Fruit fly (Drosophila melanogaster): ENCODE measurements around the gene Egfrap.

Gene Egfrap

DNA sequence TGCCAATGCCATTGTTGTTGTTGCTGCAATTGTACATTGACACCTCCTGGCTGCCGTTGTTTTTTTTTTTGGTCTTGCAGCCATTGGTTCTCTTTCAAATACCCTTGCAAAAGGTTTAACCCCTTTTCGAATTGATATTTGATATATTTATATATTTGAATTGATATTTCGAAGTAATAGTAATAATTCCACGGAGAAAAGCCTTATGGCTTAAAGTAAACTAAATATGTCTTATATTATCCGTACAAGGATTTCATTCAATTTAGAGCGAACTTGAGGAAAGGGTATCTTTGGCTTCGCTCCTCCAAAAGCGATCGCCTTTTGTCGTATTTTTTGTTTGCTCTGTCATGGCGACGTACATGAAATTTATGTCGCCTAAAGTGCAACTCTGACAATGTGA, 8.9 kb downstream of the Egfrap start:
- TF ChIP-seq CG32006 (GFP tag; optimal IDR thresholded peaks at IDR 0.05) (peak; percentile 57), CG3919 (GFP tag; optimal IDR thresholded peaks at IDR 0.05) (no peak), spab (GFP tag; optimal IDR thresholded peaks at IDR 0.05) (peak; percentile 3), Eip78C (GFP tag) (peak; percentile 82), dsx (GFP tag; optimal IDR thresholded peaks at IDR 0.05; ENCODE audit: poor library complexity, severe bottlenecking) (peak; percentile 64), ss (GFP tag; optimal IDR thresholded peaks at IDR 0.05) (peak; percentile 43 to 50), CG6808 (GFP tag; optimal IDR thresholded peaks at IDR 0.05) (peak; percentile 45), CG11762 (GFP tag; optimal IDR thresholded peaks at IDR 0.05; ENCODE audit: insufficient read depth) (no peak), Eip93F (GFP tag; optimal IDR thresholded peaks at IDR 0.05) (no peak), svp (GFP tag) (peak; percentile 68), pdm3 (GFP tag; optimal IDR thresholded peaks at IDR 0.05) (peak; percentile 15), CG16779 (tag; optimal IDR thresholded peaks at IDR 0.05) (no peak), Blimp-1 (GFP tag; optimal IDR thresholded peaks at IDR 0.05) (no peak), Gug (GFP tag; IDR thresholded peaks at IDR 0.05) (no peak), Smox (GFP tag; optimal IDR thresholded peaks at IDR 0.05) (no peak), Ets21C (GFP tag; optimal IDR thresholded peaks at IDR 0.05) (no peak), Ets96B (tag; optimal IDR thresholded peaks at IDR 0.05) (peak; percentile 66), salr (GFP tag; optimal IDR thresholded peaks at IDR 0.05) (no peak), fd59A (GFP tag; optimal IDR thresholded peaks at IDR 0.05) (peak; percentile 29), CG3032 (tag; optimal IDR thresholded peaks at IDR 0.05) (peak; percentile 60), eg (GFP tag; IDR thresholded peaks at IDR 0.05) (peak; percentile 36; the same call in 2 of the 3 replicates), Lpt (GFP tag; optimal IDR thresholded peaks at IDR 0.05) (no peak), CG8632 (GFP tag; optimal IDR thresholded peaks at IDR 0.05) (no peak), CG7368 (GFP tag; optimal IDR thresholded peaks at IDR 0.05) (no peak), Sox14 (GFP tag; optimal IDR thresholded peaks at IDR 0.05) (no peak), acj6 (GFP tag; optimal IDR thresholded peaks at IDR 0.05) (peak; percentile 13), dac (GFP tag; optimal IDR thresholded peaks at IDR 0.05) (peak; percentile 25), CG6276 (GFP tag; optimal IDR thresholded peaks at IDR 0.05) (no peak), Met (GFP tag; optimal IDR thresholded peaks at IDR 0.05) (peak; percentile 19), CG4318 (GFP tag; optimal IDR thresholded peaks at IDR 0.05) (no peak), fd85E (GFP tag; optimal IDR thresholded peaks at IDR 0.05) (no peak), net (GFP tag; optimal IDR thresholded peaks at IDR 0.05) (no peak), vri (GFP tag; optimal IDR thresholded peaks at IDR 0.05) (no peak), CG11902 (GFP tag; optimal IDR thresholded peaks at IDR 0.05) (no peak), Hr4 (GFP tag; optimal IDR thresholded peaks at IDR 0.05) (no peak), CG8119 (GFP tag; IDR thresholded peaks at IDR 0.05) (peak; percentile 39; the same call in 1 of the 3 replicates), lz (GFP tag; optimal IDR thresholded peaks at IDR 0.05) (no peak), fkh (GFP tag; optimal IDR thresholded peaks at IDR 0.05) (no peak), Hr39 (GFP tag; optimal IDR thresholded peaks at IDR 0.05) (peak; percentile 10), Sox102F (GFP tag; optimal IDR thresholded peaks at IDR 0.05) (peak; percentile 11), Hr38 (GFP tag; optimal IDR thresholded peaks at IDR 0.05) (no peak), CG8319 (GFP tag; optimal IDR thresholded peaks at IDR 0.05) (no peak), cyc (GFP tag; optimal IDR thresholded peaks at IDR 0.05) (no peak), CG1621 (tag; optimal IDR thresholded peaks at IDR 0.05) (peak; percentile 26), CG31627 (GFP tag; optimal IDR thresholded peaks at IDR 0.05) (no peak), CG10669 (GFP tag; optimal IDR thresholded peaks at IDR 0.05) (peak; percentile 41), CG6163 (GFP tag; IDR thresholded peaks at IDR 0.05) (peak; percentile 25), CG9139 (GFP tag; optimal IDR thresholded peaks at IDR 0.05) (no peak), CG34406 (GFP tag; optimal IDR thresholded peaks at IDR 0.05) (peak; percentile 16), CG6792 (GFP tag; optimal IDR thresholded peaks at IDR 0.05) (no peak), esn (GFP tag; optimal IDR thresholded peaks at IDR 0.05) (peak; percentile 50), OdsH (GFP tag; optimal IDR thresholded peaks at IDR 0.05) (peak; percentile 55), CG11294 (GFP tag; IDR thresholded peaks at IDR 0.05) (no peak)

All from whole organism, prepupa.